Worm (Caenorhabditis elegans): ENCODE results near the gene T01C3.3.

DNA sequence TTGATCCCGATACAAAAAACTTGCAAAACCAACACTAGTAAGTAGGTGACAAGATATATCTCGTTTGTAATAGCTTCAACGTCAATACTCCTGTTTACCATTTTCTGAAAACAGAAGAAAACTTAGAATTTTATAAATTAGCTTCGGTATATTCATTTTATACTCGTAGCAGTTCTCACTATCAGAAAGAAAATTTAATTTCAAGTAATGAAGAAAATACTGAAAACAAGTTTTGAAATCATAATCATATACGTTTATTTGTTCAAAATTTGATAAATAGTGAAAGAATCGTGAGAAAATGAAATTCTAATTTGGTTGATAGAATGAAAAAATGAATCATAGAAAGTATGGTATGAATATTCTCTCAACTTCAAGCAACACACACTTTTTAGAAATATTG, 37.8 kb downstream of the T01C3.3 start, which contains the start of gene C30G7.5:
- no peak for TF ChIP-seq arid-1 (GFP tag; conservative IDR thresholded peaks at IDR 0.05)
- TF ChIP-seq ztf-11 (tag; optimal IDR thresholded peaks at IDR 0.05) = no peak
- no peak for TF ChIP-seq skn-1 (tag; optimal IDR thresholded peaks at IDR 0.05)
- no peak for TF ChIP-seq fkh-10 (GFP tag; optimal IDR thresholded peaks at IDR 0.05)
- no peak for TF ChIP-seq daf-16 (GFP tag; optimal IDR thresholded peaks at IDR 0.05)
- TF ChIP-seq daf-16 (tag; optimal IDR thresholded peaks at IDR 0.05) = no peak
- TF ChIP-seq ceh-28 (tag; optimal IDR thresholded peaks at IDR 0.05) = no peak
- no peak for TF ChIP-seq unc-62 (GFP tag; optimal IDR thresholded peaks at IDR 0.05 in 1 of 2)
- no peak for TF ChIP-seq unc-62 (tag; optimal IDR thresholded peaks at IDR 0.05)
